Worm (Caenorhabditis elegans): ENCODE data around the gene F18E9.4.

ce11 chrX:8612278-8612677 lies 32.0 kb downstream of the F18E9.4 start:
- TF ChIP-seq him-1 (tag; optimal IDR thresholded peaks at IDR 0.05) (no peak), W03F9.2 (tag; optimal IDR thresholded peaks at IDR 0.05) (no peak)
